Worm (Caenorhabditis elegans): Measurements from ENCODE around the gene srx-65.

ce11 chrV:3953739-3954138 lies 32.0 kb downstream of the srx-65 start, which contains the start of gene str-247:
- no peak for TF ChIP-seq gei-17 (GFP tag; optimal IDR thresholded peaks at IDR 0.05)
- no peak for TF ChIP-seq chd-7 (tag; optimal IDR thresholded peaks at IDR 0.05)
- no peak for TF ChIP-seq unc-62 (GFP tag; optimal IDR thresholded peaks at IDR 0.05)
- no peak for TF ChIP-seq xnd-1 (tag; optimal IDR thresholded peaks at IDR 0.05)
- no peak for TF ChIP-seq rec-8 (tag; optimal IDR thresholded peaks at IDR 0.05)
- no peak for TF ChIP-seq F49E8.2 (tag; optimal IDR thresholded peaks at IDR 0.05; ENCODE audit: insufficient read depth)
- no peak for TF ChIP-seq snpc-1.3 (tag; optimal IDR thresholded peaks at IDR 0.05; ENCODE audit: insufficient read depth)
- no peak for TF ChIP-seq let-526 (GFP tag; IDR thresholded peaks at IDR 0.05)
- no peak for TF ChIP-seq unc-130 (GFP tag; optimal IDR thresholded peaks at IDR 0.05)
- TF ChIP-seq ets-4 (GFP tag; optimal IDR thresholded peaks at IDR 0.05): no peak
- no peak for TF ChIP-seq madf-3 (GFP tag; IDR thresholded peaks at IDR 0.05)
- TF ChIP-seq dpl-1 (GFP tag; optimal IDR thresholded peaks at IDR 0.05): no peak
